Worm (Caenorhabditis elegans) whole organism, early embryonic: ENCODE data around the gene srbc-17.

ENCODE experiments used
- ama-1 ChIP-seq: fragments of 150-350 bp; optimal IDR thresholded peaks from 2 replicates; lab custom pipeline; 2014
- ceh-36 ChIP-seq: sonication (generic microtip); optimal IDR thresholded peaks from 2 replicates; lab custom pipeline; 2016; ENCODE audit warnings: missing genetic modification characterization, inconsistent platforms, missing compliant biosample characterization
- flt-1 ChIP-seq: fragments of 200-800 bp; sonication (Bioruptor generic); IDR thresholded peaks from 2 replicates; pipeline ENCODE4 v1.3.6; 2022; ENCODE audit warnings: missing genetic modification characterization, missing compliant biosample characterization
- hmg-4 ChIP-seq: fragments of 200-800 bp; sonication (Bioruptor generic); optimal IDR thresholded peaks from 2 replicates; lab custom pipeline; 2018; ENCODE audit warnings: mild to moderate bottlenecking, missing genetic modification characterization, missing compliant biosample characterization
- hnd-1 ChIP-seq: sonication (generic microtip); optimal IDR thresholded peaks from 2 replicates; lab custom pipeline; 2016; ENCODE audit warnings: missing genetic modification characterization, missing compliant biosample characterization
- pes-1 ChIP-seq: fragments of 200-800 bp; sonication (Bioruptor generic); IDR thresholded peaks from 2 replicates; pipeline ENCODE4 v1.3.6; 2022; ENCODE audit warnings: missing genetic modification reagents, missing genetic modification characterization, missing compliant biosample characterization
- scrt-1 ChIP-seq: fragments of 200-800 bp; sonication (Bioruptor generic); IDR thresholded peaks from 2 replicates; pipeline ENCODE4 v1.3.6; 2022; ENCODE audit warnings: missing genetic modification characterization, missing compliant biosample characterization
- sea-1 ChIP-seq: fragments of 200-800 bp; sonication (Bioruptor generic); conservative IDR thresholded peaks from 2 replicates; pipeline ENCODE4 v1.3.6; 2022; ENCODE audit warnings: missing genetic modification characterization, missing compliant biosample characterization
- tbx-37 ChIP-seq: fragments of 200-800 bp; sonication (Bioruptor generic); conservative IDR thresholded peaks from 2 replicates; pipeline ENCODE4 v1.3.6; 2022; ENCODE audit warnings: missing genetic modification reagents, missing genetic modification characterization, missing compliant biosample characterization
- tra-4 ChIP-seq: sonication (generic microtip); optimal IDR thresholded peaks from 2 replicates; lab custom pipeline; 2017; ENCODE audit warnings: missing genetic modification characterization, missing compliant biosample characterization

- no peak for TF ChIP-seq tra-4 (tag; lab: Kevin White, UChicago)
- no peak for TF ChIP-seq ama-1 (lab: Kevin White, UChicago)
- no peak for TF ChIP-seq hmg-4
- no peak for TF ChIP-seq hnd-1 (tag; lab: Kevin White, UChicago)
- TF ChIP-seq sea-1 (GFP tag; lab: Robert Waterston, UW), result no peak
- no peak for TF ChIP-seq ceh-36 (tag; lab: Kevin White, UChicago)
- TF ChIP-seq tbx-37 (GFP tag; lab: Robert Waterston, UW), result no peak
- TF ChIP-seq scrt-1 (GFP tag; lab: Robert Waterston, UW), result no peak
- TF ChIP-seq pes-1 (GFP tag; lab: Robert Waterston, UW), result no peak
- TF ChIP-seq flt-1 (GFP tag; lab: Robert Waterston, UW), result no peak
Observed at ce11 chrV:2225130-2225529, 47.6 kb downstream of the srbc-17 start, which contains the start of gene nhr-103.
